Fruit fly (Drosophila melanogaster) Kc167 (cell line): ENCODE measurements around the gene CG31021.

ENCODE experiments used
- Sin3A ChIP-seq: fragments of >200 bp; optimal IDR thresholded peaks from 2 replicates; lab custom pipeline; 2018; ENCODE audit warnings: missing external identifiers
- h ChIP-seq: fragments of >200 bp; optimal IDR thresholded peaks from 3 replicates; lab custom pipeline; 2018; ENCODE audit warnings: missing external identifiers
- insv ChIP-seq: fragments of >200 bp; optimal IDR thresholded peaks from 3 replicates; lab custom pipeline; 2018; ENCODE audit warnings: missing external identifiers
- psq ChIP-seq: fragments of >200 bp; optimal IDR thresholded peaks from 2 replicates; lab custom pipeline; 2017; ENCODE audit warnings: missing external identifiers
- ttk ChIP-seq: sonication (Bioruptor generic); optimal IDR thresholded peaks from 2 replicates; lab custom pipeline; 2017; ENCODE audit warnings: missing external identifiers

DNA sequence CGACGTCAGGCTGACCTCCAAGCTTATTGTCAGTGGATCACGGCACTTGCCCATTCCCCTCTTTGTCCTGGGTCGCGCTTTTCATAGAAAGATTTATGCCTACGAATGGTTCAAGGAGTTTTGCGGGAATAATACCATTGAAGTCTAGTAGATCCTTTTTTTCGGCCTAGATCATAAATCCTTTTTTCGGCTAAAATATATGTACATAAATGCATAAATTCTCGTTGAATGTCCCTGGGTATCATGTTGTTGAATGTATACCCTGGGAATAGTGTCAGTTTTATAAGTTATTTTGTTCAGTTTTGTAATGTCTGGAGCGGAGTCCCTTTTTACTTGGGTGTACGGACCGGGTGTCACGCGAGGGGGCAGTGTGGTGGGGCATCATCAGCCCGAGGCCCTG lies 47.7 kb downstream of the CG31021 start, which contains the start of gene CG34433:
- no peak for TF ChIP-seq h (lab: Kevin White, UChicago)
- no peak for TF ChIP-seq insv (lab: Kevin White, UChicago)
- TF ChIP-seq Sin3A (lab: Kevin White, UChicago) = no peak
- TF ChIP-seq ttk = no peak
- no peak for TF ChIP-seq psq
